Worm (Caenorhabditis elegans) whole organism, L4 larva: Measurements from ENCODE around the gene lurp-2.

Experiments used
- Y5F2A.4 ChIP-seq: fragments of 200-800 bp; sonication (Bioruptor generic); optimal IDR thresholded peaks from 2 replicates; lab custom pipeline; 2018; ENCODE audit warnings: mild to moderate bottlenecking, missing genetic modification characterization, missing compliant biosample characterization
- aly-2 ChIP-seq: sonication (generic microtip); optimal IDR thresholded peaks from 2 replicates; lab custom pipeline; 2018; ENCODE audit warnings: missing biosample characterization, missing genetic modification characterization
- attf-4 ChIP-seq: sonication (generic microtip); optimal IDR thresholded peaks from 3 replicates; lab custom pipeline; 2017; ENCODE audit warnings: missing biosample characterization, missing genetic modification characterization
- lin-13 ChIP-seq: fragments of 150-350 bp; optimal IDR thresholded peaks from 2 replicates; lab custom pipeline; 2014; ENCODE audit warnings: missing biosample characterization, missing genetic modification reagents, missing genetic modification characterization
- lsy-2 ChIP-seq, 2 experiments: fragments of 150-350 bp in 1 of 2; sonication (generic microtip) in 1 of 2; optimal IDR thresholded peaks; 2 replicates each; lab custom pipeline; 2014 to 2017; ENCODE audit warnings: missing biosample characterization in 2 of 2, missing genetic modification characterization in 2 of 2
- nhr-102 ChIP-seq: sonication (generic microtip); optimal IDR thresholded peaks from 2 replicates; lab custom pipeline; 2016; ENCODE audit warnings: mild to moderate bottlenecking, missing genetic modification characterization, moderate library complexity, missing compliant biosample characterization
- nhr-11 ChIP-seq: fragments of 150-350 bp; optimal IDR thresholded peaks from 2 replicates; lab custom pipeline; 2014; ENCODE audit warnings: missing biosample characterization, missing genetic modification characterization
- nhr-237 ChIP-seq: sonication (generic microtip); optimal IDR thresholded peaks from 2 replicates; lab custom pipeline; 2017; ENCODE audit warnings: missing biosample characterization, missing genetic modification characterization
- nhr-25 ChIP-seq: sonication (generic microtip); optimal IDR thresholded peaks from 2 replicates; lab custom pipeline; 2017; ENCODE audit warnings: missing genetic modification characterization, mild to moderate bottlenecking, missing compliant biosample characterization, antibody characterized with exemption, moderate library complexity, borderline replicate concordance; ENCODE audit not compliant: insufficient read depth
- snpc-4 ChIP-seq: fragments of 150-350 bp; optimal IDR thresholded peaks from 2 replicates; lab custom pipeline; 2014; ENCODE audit warnings: missing biosample characterization, missing genetic modification characterization
- unc-62 ChIP-seq, 3 experiments: fragments of 150-350 bp in 1 of 3; sonication (generic microtip); optimal IDR thresholded peaks in 2 of 3; peaks in 1 of 3; 1 replicate in 1 of 3; 2 replicates in 2 of 3; lab custom pipeline; 2014 to 2017; ENCODE audit warnings: missing biosample characterization in 3 of 3, missing genetic modification characterization in 3 of 3, missing genetic modification reagents in 3 of 3, missing genotype in 1 of 3
- zip-11 ChIP-seq: fragments of 200-800 bp; sonication (Bioruptor generic); IDR thresholded peaks from 2 replicates; pipeline ENCODE4 v1.3.6; 2022; ENCODE audit warnings: missing genetic modification characterization, missing compliant biosample characterization

ce11 chrV:13473467-13473866, 20.0 kb downstream of the lurp-2 start, which contains the start of gene T10G3.1:
- TF ChIP-seq aly-2 (tag; lab: Kevin White, UChicago) (no peak), nhr-102 (tag; lab: Kevin White, UChicago) (no peak), lsy-2 (tag; optimal IDR thresholded peaks at IDR 0.05; lab: Kevin White, UChicago) (no peak), nhr-11 (tag; lab: Kevin White, UChicago) (peak; percentile 49), snpc-4 (tag; lab: Kevin White, UChicago) (no peak), Y5F2A.4 (GFP tag; lab: Kevin White, UChicago) (no peak), lin-13 (GFP tag; lab: Kevin White, UChicago) (no peak), unc-62 (GFP tag; optimal IDR thresholded peaks at IDR 0.05 in 1 of 2; lab: Kevin White, UChicago) (no peak), unc-62 (tag; optimal IDR thresholded peaks at IDR 0.05; lab: Kevin White, UChicago) (no peak), nhr-237 (tag; lab: Kevin White, UChicago) (no peak), zip-11 (no peak), nhr-25 (tag; lab: Kevin White, UChicago) (no peak), attf-4 (tag; lab: Kevin White, UChicago) (no peak)
